Worm (Caenorhabditis elegans) whole organism, mixed stage, embryonic: ENCODE results near the gene R160.6.
"Not testable (repeated sequence)": the region's sequence is repeated elsewhere in the genome, so short reads cannot be mapped to it uniquely, and the experiment has no call there.

Experiments
- M03D4.4 ChIP-seq: sonication (generic microtip); optimal IDR thresholded peaks from 2 replicates; lab custom pipeline; 2017; ENCODE audit warnings: mild to moderate bottlenecking, missing genetic modification characterization, missing compliant biosample characterization
- bed-3 ChIP-seq: fragments of 200-800 bp; sonication (Bioruptor generic); optimal IDR thresholded peaks from 3 replicates; lab custom pipeline; 2018; ENCODE audit warnings: mild to moderate bottlenecking, missing genetic modification characterization, moderate library complexity, missing compliant biosample characterization
- blmp-1 ChIP-seq: fragments of 150-350 bp; optimal IDR thresholded peaks from 2 replicates; lab custom pipeline; 2014; ENCODE audit warnings: missing biosample characterization, missing genetic modification characterization
- ceh-39 ChIP-seq: fragments of 150-350 bp; optimal IDR thresholded peaks from 2 replicates; lab custom pipeline; 2014; ENCODE audit warnings: missing biosample characterization, missing genetic modification characterization
- ceh-43 ChIP-seq: fragments of 200-800 bp; sonication (Bioruptor generic); optimal IDR thresholded peaks from 2 replicates; lab custom pipeline; 2018; ENCODE audit warnings: mild to moderate bottlenecking, missing genetic modification characterization, moderate library complexity, missing compliant biosample characterization
- ces-1 ChIP-seq: fragments of 150-350 bp; optimal IDR thresholded peaks from 2 replicates; lab custom pipeline; 2014; ENCODE audit warnings: missing biosample characterization, missing genetic modification reagents, missing genetic modification characterization
- elt-1 ChIP-seq: sonication (generic microtip); optimal IDR thresholded peaks from 2 replicates; lab custom pipeline; 2017; ENCODE audit warnings: missing genetic modification characterization, mild to moderate bottlenecking, missing compliant biosample characterization, antibody characterized with exemption, moderate library complexity, borderline replicate concordance; ENCODE audit not compliant: insufficient read depth
- elt-3 ChIP-seq: fragments of 150-350 bp; optimal IDR thresholded peaks from 2 replicates; lab custom pipeline; 2014; ENCODE audit warnings: missing biosample characterization, missing genetic modification characterization
- flh-1 ChIP-seq: fragments of 200-800 bp; sonication (Bioruptor generic); optimal IDR thresholded peaks from 2 replicates; lab custom pipeline; 2018; ENCODE audit warnings: mild to moderate bottlenecking, missing genetic modification characterization, moderate library complexity, missing compliant biosample characterization
- ham-2 ChIP-seq: fragments of 200-800 bp; sonication (Bioruptor generic); optimal IDR thresholded peaks from 2 replicates; lab custom pipeline; 2018; ENCODE audit warnings: mild to moderate bottlenecking, missing genetic modification characterization, missing compliant biosample characterization
- hlh-1 ChIP-seq: fragments of 150-350 bp; optimal IDR thresholded peaks from 2 replicates; lab custom pipeline; 2014; ENCODE audit warnings: missing biosample characterization, missing genetic modification reagents, missing genetic modification characterization
- lin-13 ChIP-seq: fragments of 150-350 bp; optimal IDR thresholded peaks from 2 replicates; lab custom pipeline; 2014; ENCODE audit warnings: missing biosample characterization, missing genetic modification characterization
- mab-5 ChIP-seq: fragments of 150-350 bp; optimal IDR thresholded peaks from 2 replicates; lab custom pipeline; 2014; ENCODE audit warnings: missing biosample characterization, missing genetic modification characterization
- mls-2 ChIP-seq: sonication (generic microtip); optimal IDR thresholded peaks from 2 replicates; lab custom pipeline; 2016; ENCODE audit warnings: mild to moderate bottlenecking, missing genetic modification characterization, moderate library complexity, missing compliant biosample characterization
- nhr-12 ChIP-seq: fragments of 150-350 bp; optimal IDR thresholded peaks from 2 replicates; lab custom pipeline; 2014; ENCODE audit warnings: missing biosample characterization, missing genetic modification characterization
- nhr-2 ChIP-seq: fragments of 150-350 bp; optimal IDR thresholded peaks from 2 replicates; lab custom pipeline; 2014; ENCODE audit warnings: missing biosample characterization, missing genetic modification characterization
- nhr-76 ChIP-seq: sonication (generic microtip); optimal IDR thresholded peaks from 2 replicates; lab custom pipeline; 2017; ENCODE audit warnings: missing biosample characterization, missing genetic modification characterization
- pha-4 ChIP-seq: fragments of 150-350 bp; optimal IDR thresholded peaks from 2 replicates; lab custom pipeline; 2018; ENCODE audit warnings: missing biosample characterization, missing genetic modification reagents, missing genetic modification characterization
- sem-2 ChIP-seq: fragments of 200-800 bp; sonication (Bioruptor generic); optimal IDR thresholded peaks from 2 replicates; lab custom pipeline; 2018; ENCODE audit warnings: mild to moderate bottlenecking, missing genetic modification characterization, missing compliant biosample characterization
- unc-120 ChIP-seq: sonication (generic microtip); optimal IDR thresholded peaks from 2 replicates; lab custom pipeline; 2017; ENCODE audit warnings: missing genetic modification characterization, missing compliant biosample characterization; ENCODE audit not compliant: poor library complexity, severe bottlenecking
- unc-39 ChIP-seq: fragments of 150-350 bp; optimal IDR thresholded peaks from 2 replicates; lab custom pipeline; 2014; ENCODE audit warnings: missing biosample characterization, missing genetic modification characterization
- unc-62 ChIP-seq: fragments of 150-350 bp; optimal IDR thresholded peaks from 2 replicates; lab custom pipeline; 2014; ENCODE audit warnings: missing biosample characterization, missing genetic modification reagents, missing genetic modification characterization
- zip-8 ChIP-seq: fragments of 150-350 bp; optimal IDR thresholded peaks from 2 replicates; lab custom pipeline; 2014; ENCODE audit warnings: missing biosample characterization, missing genetic modification characterization
- ztf-11 ChIP-seq: fragments of 150-350 bp; optimal IDR thresholded peaks from 2 replicates; lab custom pipeline; 2014; ENCODE audit warnings: missing biosample characterization, missing genetic modification characterization

Gene R160.6

DNA sequence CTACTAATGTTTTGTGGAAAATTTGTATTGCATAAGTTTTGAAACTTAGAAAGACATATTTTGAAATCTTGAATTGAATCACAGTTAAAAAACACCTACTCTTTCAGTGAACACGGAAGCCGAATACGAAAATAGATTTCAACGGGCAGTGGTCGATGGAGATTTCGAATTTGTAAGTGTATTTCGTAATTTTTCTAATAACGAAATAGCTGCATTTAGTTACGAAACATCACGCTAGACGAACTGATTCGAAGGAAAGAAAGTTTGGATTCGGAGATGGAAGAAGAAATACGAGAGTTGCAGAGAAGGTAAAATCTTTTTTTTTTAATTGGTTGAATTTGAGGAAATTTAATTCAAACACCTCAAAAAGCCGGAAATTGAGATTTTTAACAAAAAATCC lies 30.3 kb downstream of the R160.6 start:
- TF ChIP-seq sem-2 (GFP tag; lab: Kevin White, UChicago) (no peak), zip-8 (tag; lab: Kevin White, UChicago) (no peak), elt-1 (tag; lab: Kevin White, UChicago) (no peak), flh-1 (GFP tag; lab: Kevin White, UChicago) (no peak), ceh-43 (GFP tag; lab: Kevin White, UChicago) (no peak), mls-2 (tag; lab: Kevin White, UChicago) (no peak), nhr-12 (no peak), unc-39 (tag; lab: Kevin White, UChicago) (no peak), nhr-2 (no peak), ztf-11 (no peak), bed-3 (no peak), hlh-1 (tag; lab: Kevin White, UChicago) (no peak), M03D4.4 (tag; lab: Kevin White, UChicago) (no peak), ceh-39 (tag; lab: Kevin White, UChicago) (no peak), mab-5 (tag; lab: Kevin White, UChicago) (no peak), ham-2 (GFP tag; lab: Kevin White, UChicago) (no peak), unc-120 (tag; lab: Kevin White, UChicago) (no peak)

DNA sequence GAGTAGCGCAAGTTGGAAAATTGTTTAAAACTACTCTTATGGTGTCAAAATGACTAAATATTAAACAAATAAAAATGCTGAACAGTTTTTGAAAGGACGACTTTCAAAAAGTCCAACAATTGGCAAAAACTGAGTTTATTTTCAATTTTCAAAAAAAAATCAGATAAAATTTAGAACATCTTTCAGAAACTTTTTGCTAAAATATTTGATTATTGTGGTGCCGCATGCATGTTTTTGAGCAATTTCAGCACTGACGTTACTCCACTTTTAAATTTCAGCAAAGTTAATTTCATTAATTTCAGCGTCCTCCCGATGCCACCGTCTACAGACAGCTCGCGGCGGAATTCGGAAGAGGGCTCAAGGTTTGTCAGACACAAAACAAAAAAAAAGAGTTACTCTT lies 33.7 kb downstream of the R160.6 start, which contains the start of gene cst-1:
Gene cst-1, plus strand, starts transcription at position 301 of the 400 bp plus-strand sequence.
- not testable (repeated sequence) for TF ChIP-seq unc-62 (GFP tag; lab: Kevin White, UChicago); nhr-12; elt-1 (tag; lab: Kevin White, UChicago)

DNA sequence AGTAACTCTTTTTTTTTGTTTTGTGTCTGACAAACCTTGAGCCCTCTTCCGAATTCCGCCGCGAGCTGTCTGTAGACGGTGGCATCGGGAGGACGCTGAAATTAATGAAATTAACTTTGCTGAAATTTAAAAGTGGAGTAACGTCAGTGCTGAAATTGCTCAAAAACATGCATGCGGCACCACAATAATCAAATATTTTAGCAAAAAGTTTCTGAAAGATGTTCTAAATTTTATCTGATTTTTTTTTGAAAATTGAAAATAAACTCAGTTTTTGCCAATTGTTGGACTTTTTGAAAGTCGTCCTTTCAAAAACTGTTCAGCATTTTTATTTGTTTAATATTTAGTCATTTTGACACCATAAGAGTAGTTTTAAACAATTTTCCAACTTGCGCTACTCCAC lies 37.1 kb downstream of the R160.6 start, which contains the start of gene cst-2:
Gene cst-2, minus strand, starts transcription at position 101 of the 400 bp plus-strand sequence.
- not testable (repeated sequence) for TF ChIP-seq unc-62 (GFP tag; lab: Kevin White, UChicago); nhr-12; ceh-43 (GFP tag; lab: Kevin White, UChicago)

DNA sequence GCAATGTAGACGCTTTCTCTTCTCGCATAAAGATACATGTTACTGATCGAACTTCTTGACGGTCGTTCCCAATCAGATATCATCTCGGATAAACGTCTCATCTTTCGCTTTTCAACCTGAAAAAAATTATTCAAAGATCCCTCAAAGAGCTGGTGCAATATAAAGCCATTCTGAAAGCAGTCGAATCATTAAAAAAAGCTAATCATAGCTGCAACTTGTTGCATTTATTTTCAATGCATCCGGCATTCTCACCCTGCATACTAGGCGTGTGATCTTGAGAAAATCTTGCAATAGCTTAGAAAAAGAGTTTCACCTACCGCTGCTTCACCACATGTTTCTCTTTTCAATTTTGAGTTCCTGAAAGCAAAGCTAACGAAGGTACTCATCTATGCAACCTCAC lies 40.7 kb downstream of the R160.6 start, which contains the start of gene C24A8.6:
Gene C24A8.6, minus strand, starts transcription at position 101 of the 400 bp plus-strand sequence.
- not testable (repeated sequence) for TF ChIP-seq nhr-12; zip-8 (tag; lab: Kevin White, UChicago); sem-2 (GFP tag; lab: Kevin White, UChicago)
- TF ChIP-seq, all 35 proteins: peak for 0; not testable (repeated sequence) for 35

DNA sequence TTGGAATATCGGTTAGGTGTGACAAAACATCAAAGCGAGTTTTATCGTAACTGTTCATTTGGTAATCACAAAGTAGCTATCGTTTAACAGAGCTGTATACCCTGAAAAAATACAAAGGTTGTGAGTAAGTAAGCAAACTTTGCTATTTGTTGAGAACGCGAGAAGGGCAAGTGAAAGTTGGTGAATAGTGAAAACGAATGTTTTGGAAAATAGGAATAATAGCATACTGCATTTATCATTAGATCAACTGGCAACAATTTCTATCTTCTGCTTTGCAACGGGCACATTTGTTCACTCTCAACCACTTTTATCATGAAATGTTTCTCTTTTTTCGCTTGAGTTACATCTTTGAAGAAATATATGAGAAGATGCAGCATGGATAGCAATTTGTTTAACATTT lies 44.2 kb downstream of the R160.6 start, which contains the start of gene C24A8.5:
Gene C24A8.5, minus strand, starts transcription at position 101 of the 400 bp plus-strand sequence.
- TF ChIP-seq pha-4 (no peak), elt-1 (tag; lab: Kevin White, UChicago) (no peak), sem-2 (GFP tag; lab: Kevin White, UChicago) (no peak), blmp-1 (tag; lab: Kevin White, UChicago) (no peak), lin-13 (no peak), ceh-39 (tag; lab: Kevin White, UChicago) (no peak), ceh-43 (GFP tag; lab: Kevin White, UChicago) (no peak)

DNA sequence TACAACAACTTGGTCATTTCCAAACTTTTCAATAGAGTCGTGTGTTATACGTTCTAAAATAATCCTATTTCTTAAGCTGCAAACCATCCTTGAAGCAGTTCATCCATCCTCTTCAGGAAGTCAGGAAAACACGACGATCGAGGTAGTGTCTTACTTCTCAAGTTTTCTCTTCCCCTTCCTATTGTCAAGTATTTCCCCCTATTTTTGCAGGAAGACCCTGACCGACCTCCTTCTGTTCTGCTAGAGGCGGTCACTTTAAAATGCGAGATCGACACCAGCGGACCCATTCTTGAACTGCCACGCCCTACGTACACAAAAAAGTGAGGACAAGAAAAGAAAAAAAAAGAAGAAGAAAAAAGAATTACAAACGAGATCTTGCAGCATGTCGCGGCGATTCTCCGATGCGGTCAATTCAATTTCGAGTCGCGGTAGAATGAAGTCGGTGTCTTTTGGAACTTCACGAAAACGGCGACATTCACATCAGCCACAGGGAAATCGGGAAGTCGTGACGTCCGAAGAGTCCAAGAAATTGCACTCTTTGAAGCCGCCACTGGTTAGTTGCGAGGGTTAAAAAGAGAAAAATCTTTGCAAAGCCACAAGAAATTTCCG lies 50.1 kb downstream of the R160.6 start:
- TF ChIP-seq elt-3 = no peak
- TF ChIP-seq nhr-76 = no peak
- no peak for TF ChIP-seq pha-4
- peak; percentile 41 for TF ChIP-seq ces-1 (GFP tag; lab: Kevin White, UChicago)
